Worm (Caenorhabditis elegans): Measurements from ENCODE around the gene fat-1.

DNA sequence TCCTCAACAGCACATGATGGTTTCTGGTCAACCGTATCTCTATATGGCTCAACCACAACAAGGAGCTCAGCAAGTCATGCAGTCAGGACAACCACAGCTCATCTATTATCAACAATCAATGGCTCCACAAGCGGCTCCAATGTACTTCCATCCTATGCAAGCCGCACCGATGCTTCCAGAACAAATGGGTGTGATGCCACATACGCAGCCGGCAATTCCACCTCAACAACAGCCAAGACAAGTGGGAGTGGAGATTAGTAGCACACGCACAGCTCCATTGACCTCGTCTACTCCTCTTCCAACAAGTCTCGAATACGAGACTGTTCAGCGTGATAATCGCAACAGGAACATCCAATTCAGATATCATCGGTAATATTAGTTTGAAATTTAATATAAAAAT is 38.6 kb downstream of the fat-1 start:
- TF ChIP-seq peb-1 (tag; optimal IDR thresholded peaks at IDR 0.05) (no peak), blmp-1 (tag; optimal IDR thresholded peaks at IDR 0.05; ENCODE audit: insufficient read depth) (no peak), dmd-4 (tag; optimal IDR thresholded peaks at IDR 0.05) (no peak), aly-2 (tag; optimal IDR thresholded peaks at IDR 0.05) (no peak), nhr-25 (tag; optimal IDR thresholded peaks at IDR 0.05) (no peak)

All from whole organism, L2 larva.